Worm (Caenorhabditis elegans): ENCODE measurements around the gene fbxb-79.

The fbxb-79 gene

ce11 chrIV:11142314-11143227 is 46.7 kb downstream of the fbxb-79 start, which contains the start of gene skih-2 (continued):
- TF ChIP-seq ceh-88 (GFP tag; IDR thresholded peaks at IDR 0.05) (no peak), mef-2 (tag; optimal IDR thresholded peaks at IDR 0.05) (no peak), C04F5.9 (tag; optimal IDR thresholded peaks at IDR 0.05) (no peak), pax-3 (tag; optimal IDR thresholded peaks at IDR 0.05) (no peak), ceh-63 (GFP tag; optimal IDR thresholded peaks at IDR 0.05) (no peak), ces-1 (GFP tag; optimal IDR thresholded peaks at IDR 0.05) (no peak), nhr-77 (tag; optimal IDR thresholded peaks at IDR 0.05) (no peak), unc-130 (tag; optimal IDR thresholded peaks at IDR 0.05) (no peak), fos-1 (tag; optimal IDR thresholded peaks at IDR 0.05) (no peak), sox-4 (tag; optimal IDR thresholded peaks at IDR 0.05) (no peak), unc-86 (tag; optimal IDR thresholded peaks at IDR 0.05) (no peak), snu-23 (GFP tag; optimal IDR thresholded peaks at IDR 0.05) (peak; percentile 55), grh-1 (GFP tag; IDR thresholded peaks at IDR 0.05) (no peak), lin-39 (tag; optimal IDR thresholded peaks at IDR 0.05) (peak; percentile 18), elt-2 (tag; optimal IDR thresholded peaks at IDR 0.05) (no peak), efl-3 (GFP tag; optimal IDR thresholded peaks at IDR 0.05) (no peak), ceh-90 (tag; optimal IDR thresholded peaks at IDR 0.05) (no peak), vab-15 (tag; optimal IDR thresholded peaks at IDR 0.05) (no peak), elt-3 (tag; optimal IDR thresholded peaks at IDR 0.05) (no peak), ceh-8 (GFP tag; optimal IDR thresholded peaks at IDR 0.05) (no peak), ets-5 (GFP tag; IDR thresholded peaks at IDR 0.05) (no peak), tbx-2 (tag; optimal IDR thresholded peaks at IDR 0.05) (peak; percentile 49), mab-9 (GFP tag; IDR thresholded peaks at IDR 0.05) (no peak), ama-1 (optimal IDR thresholded peaks at IDR 0.05) (no peak), pag-3 (tag; optimal IDR thresholded peaks at IDR 0.05; ENCODE audit: borderline replicate concordance, insufficient read depth) (no peak), unc-62 (GFP tag; optimal IDR thresholded peaks at IDR 0.05) (no peak), ceh-82 (tag; optimal IDR thresholded peaks at IDR 0.05) (peak in 2 of 3 experiments; percentile 12 to 41), nhr-71 (tag; optimal IDR thresholded peaks at IDR 0.05) (peak; percentile 64), nhr-90 (tag; optimal IDR thresholded peaks at IDR 0.05; ENCODE audit: poor library complexity) (peak; percentile 32), nhr-12 (tag; optimal IDR thresholded peaks at IDR 0.05) (no peak), egl-13 (tag; optimal IDR thresholded peaks at IDR 0.05) (no peak), zag-1 (tag; optimal IDR thresholded peaks at IDR 0.05) (peak; percentile 58), nhr-237 (tag; optimal IDR thresholded peaks at IDR 0.05) (no peak), hlh-17 (GFP tag; optimal IDR thresholded peaks at IDR 0.05; ENCODE audit: borderline replicate concordance) (no peak), aha-1 (tag; optimal IDR thresholded peaks at IDR 0.05) (no peak), mdl-1 (tag; optimal IDR thresholded peaks at IDR 0.05) (no peak), C16A3.4 (tag; optimal IDR thresholded peaks at IDR 0.05) (peak; percentile 38), alr-1 (tag; optimal IDR thresholded peaks at IDR 0.05; ENCODE audit: borderline replicate concordance) (no peak), mep-1 (tag; optimal IDR thresholded peaks at IDR 0.05) (peak; percentile 70), nhr-47 (tag; optimal IDR thresholded peaks at IDR 0.05) (peak; percentile 71), blmp-1 (tag; optimal IDR thresholded peaks at IDR 0.05) (peak; percentile 27), sup-37 (GFP tag; optimal IDR thresholded peaks at IDR 0.05) (no peak), skn-1 (tag; optimal IDR thresholded peaks at IDR 0.05) (peak; percentile 56), fkh-10 (GFP tag; optimal IDR thresholded peaks at IDR 0.05) (no peak), jun-1 (tag; optimal IDR thresholded peaks at IDR 0.05) (no peak), snpc-4 (tag; optimal IDR thresholded peaks at IDR 0.05) (peak; percentile 20)
